Worm (Caenorhabditis elegans): ENCODE measurements around the gene R102.6.

Gene R102.6

ce11 chrIV:10701866-10702458 is 4.0 kb downstream of the R102.6 start (continued):
- TF ChIP-seq lir-3 (tag; optimal IDR thresholded peaks at IDR 0.05; ENCODE audit: poor library complexity) (no peak), tbx-2 (tag; optimal IDR thresholded peaks at IDR 0.05) (peak; percentile 36), elt-2 (tag; optimal IDR thresholded peaks at IDR 0.05) (no peak), ceh-8 (GFP tag; optimal IDR thresholded peaks at IDR 0.05) (no peak), dsc-1 (tag; optimal IDR thresholded peaks at IDR 0.05) (no peak), nhr-20 (tag; optimal IDR thresholded peaks at IDR 0.05) (peak; percentile 58), pax-3 (tag; optimal IDR thresholded peaks at IDR 0.05) (no peak), unc-62 (GFP tag; optimal IDR thresholded peaks at IDR 0.05) (no peak), ceh-88 (GFP tag; IDR thresholded peaks at IDR 0.05) (no peak), hlh-4 (tag; optimal IDR thresholded peaks at IDR 0.05) (no peak), mef-2 (tag; optimal IDR thresholded peaks at IDR 0.05) (no peak), lin-35 (GFP tag; optimal IDR thresholded peaks at IDR 0.05) (peak in 1 of 2 experiments; percentile 53), snu-23 (GFP tag; optimal IDR thresholded peaks at IDR 0.05) (peak; percentile 37), hlh-17 (GFP tag; optimal IDR thresholded peaks at IDR 0.05; ENCODE audit: borderline replicate concordance) (no peak), nhr-28 (tag; optimal IDR thresholded peaks at IDR 0.05) (no peak), ama-1 (optimal IDR thresholded peaks at IDR 0.05) (no peak), nhr-237 (tag; optimal IDR thresholded peaks at IDR 0.05) (no peak), nhr-77 (tag; optimal IDR thresholded peaks at IDR 0.05) (no peak), fos-1 (tag; optimal IDR thresholded peaks at IDR 0.05) (no peak), zip-4 (GFP tag; optimal IDR thresholded peaks at IDR 0.05) (no peak), lin-15B (tag; optimal IDR thresholded peaks at IDR 0.05) (no peak), snpc-4 (tag; optimal IDR thresholded peaks at IDR 0.05) (no peak), mab-9 (GFP tag; IDR thresholded peaks at IDR 0.05) (no peak), ets-5 (GFP tag; IDR thresholded peaks at IDR 0.05) (no peak), F16B12.6 (tag; optimal IDR thresholded peaks at IDR 0.05) (no peak), ceh-82 (tag; optimal IDR thresholded peaks at IDR 0.05) (no peak), aly-2 (tag; optimal IDR thresholded peaks at IDR 0.05) (no peak), ztf-11 (tag; optimal IDR thresholded peaks at IDR 0.05) (no peak), sox-4 (tag; optimal IDR thresholded peaks at IDR 0.05) (no peak), lin-13 (GFP tag; optimal IDR thresholded peaks at IDR 0.05) (no peak), egl-27 (tag; optimal IDR thresholded peaks at IDR 0.05) (no peak), fkh-8 (tag; optimal IDR thresholded peaks at IDR 0.05) (no peak), elt-3 (tag; optimal IDR thresholded peaks at IDR 0.05) (peak in 2 of 6 experiments; percentile 45 to 78), efl-1 (optimal IDR thresholded peaks at IDR 0.05) (no peak), efl-1 (GFP tag; optimal IDR thresholded peaks at IDR 0.05 in 1 of 2) (peak in 1 of 2 experiments; percentile 51), dpl-1 (GFP tag; optimal IDR thresholded peaks at IDR 0.05) (no peak), irx-1 (tag; optimal IDR thresholded peaks at IDR 0.05) (no peak), Y116A8C.19 (tag; optimal IDR thresholded peaks at IDR 0.05; ENCODE audit: borderline replicate concordance) (no peak), C16A3.4 (tag; optimal IDR thresholded peaks at IDR 0.05) (no peak), unc-86 (tag; optimal IDR thresholded peaks at IDR 0.05) (no peak), egl-13 (tag; optimal IDR thresholded peaks at IDR 0.05) (no peak), zag-1 (tag; optimal IDR thresholded peaks at IDR 0.05) (no peak), nhr-85 (tag) (peak; percentile 88)

DNA sequence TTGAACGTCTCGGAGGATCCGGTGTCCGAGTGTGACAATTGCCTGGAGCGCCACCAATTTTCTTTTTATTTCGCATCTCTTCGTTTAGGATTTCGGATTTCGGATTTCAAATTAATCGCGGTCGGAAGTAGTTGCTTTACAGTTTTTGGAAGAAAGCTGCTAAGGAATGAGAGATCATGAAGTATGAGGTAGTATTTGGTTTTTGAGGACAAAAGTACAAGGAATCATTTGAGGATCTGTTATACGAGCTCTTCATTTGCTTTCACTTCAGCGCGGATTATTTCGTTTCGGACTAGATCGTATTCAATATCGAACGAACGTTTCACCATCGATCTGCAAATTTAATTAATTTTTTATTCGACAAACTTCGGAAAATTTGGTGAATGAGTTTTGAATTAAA is 6.3 kb downstream of the R102.6 start, which contains the start of gene R102.11:
Gene R102.11 (minus strand): TSS at position 101 of the 400 bp plus-strand sequence.
- TF ChIP-seq grh-1 (GFP tag; IDR thresholded peaks at IDR 0.05), result no peak

All from whole organism, L1 larva.